Fruit fly (Drosophila melanogaster) whole organism, wandering third instar larva: ENCODE measurements around the gene Arts.
A peak's percentile ranks its signal among the peaks of the same experiment; 100 is the strongest.

Experiments
- Abd-B ChIP-seq: fragments of >200 bp; optimal IDR thresholded peaks from 2 replicates; lab custom pipeline; 2017; ENCODE audit warnings: missing biosample characterization, missing genetic modification characterization
- CrebA ChIP-seq: fragments of 200-800 bp; sonication (Bioruptor generic); optimal IDR thresholded peaks from 2 replicates; lab custom pipeline; 2016; ENCODE audit warnings: missing biosample characterization, mild to moderate bottlenecking, missing genetic modification characterization, borderline replicate concordance
- Dif ChIP-seq: fragments of 200-275, 200-300 bp; sonication (Bioruptor generic); optimal IDR thresholded peaks from 2 replicates; lab custom pipeline; 2018; ENCODE audit warnings: missing biosample characterization, missing genetic modification characterization; ENCODE audit not compliant: partially characterized antibody
- GATAd ChIP-seq: sonication (Bioruptor generic); optimal IDR thresholded peaks from 2 replicates; lab custom pipeline; 2016; ENCODE audit warnings: missing biosample characterization, missing genetic modification characterization
- HLH106 ChIP-seq: fragments of 200-800 bp; optimal IDR thresholded peaks from 3 replicates; lab custom pipeline; 2019; ENCODE audit warnings: missing biosample characterization, mild to moderate bottlenecking, missing genetic modification characterization, moderate library complexity
- Hnf4 ChIP-seq: fragments of 200-800 bp; sonication (Bioruptor generic); optimal IDR thresholded peaks from 2 replicates; lab custom pipeline; 2016; ENCODE audit warnings: missing biosample characterization, mild to moderate bottlenecking, missing genetic modification characterization
- Hr78 ChIP-seq: fragments of >200 bp; optimal IDR thresholded peaks from 2 replicates; lab custom pipeline; 2017; ENCODE audit warnings: missing biosample characterization, missing genetic modification characterization
- Hr83 ChIP-seq: fragments of 200-300 bp; sonication (Bioruptor generic); optimal IDR thresholded peaks from 2 replicates; lab custom pipeline; 2016; ENCODE audit warnings: missing biosample characterization, mild to moderate bottlenecking, missing genetic modification characterization, moderate library complexity; ENCODE audit not compliant: poor library complexity, severe bottlenecking
- Jra ChIP-seq: sonication (Bioruptor generic); optimal IDR thresholded peaks from 2 replicates; lab custom pipeline; 2016; ENCODE audit warnings: missing biosample characterization, missing genetic modification characterization
- Mio ChIP-seq: sonication (Bioruptor generic); optimal IDR thresholded peaks from 2 replicates; lab custom pipeline; 2016; ENCODE audit warnings: missing biosample characterization, missing genetic modification characterization
- N ChIP-seq: fragments of >200 bp; optimal IDR thresholded peaks from 2 replicates; lab custom pipeline; 2018; ENCODE audit warnings: missing biosample characterization, missing external identifiers, missing genetic modification characterization
- OdsH ChIP-seq: fragments of 200-800 bp; sonication (Bioruptor generic); optimal IDR thresholded peaks from 2 replicates; lab custom pipeline; 2016; ENCODE audit warnings: missing biosample characterization, mild to moderate bottlenecking, missing genetic modification characterization
- Rel ChIP-seq, 2 experiments: fragments of 200-800 bp; sonication (Bioruptor generic) in 1 of 2; optimal IDR thresholded peaks; 2 replicates in 1 of 2; 3 replicates in 1 of 2; lab custom pipeline; 2016 to 2019; ENCODE audit warnings: mild to moderate bottlenecking in 2 of 2, missing biosample characterization in 2 of 2, missing genetic modification characterization in 2 of 2, moderate library complexity in 1 of 2
- Sp1 ChIP-seq: fragments of 200-800 bp; sonication (Bioruptor generic); optimal IDR thresholded peaks from 3 replicates; lab custom pipeline; 2019; ENCODE audit warnings: missing biosample characterization, mild to moderate bottlenecking, missing genetic modification characterization, moderate library complexity
- br ChIP-seq: fragments of 200-800 bp; sonication (Bioruptor generic); optimal IDR thresholded peaks from 2 replicates; lab custom pipeline; 2016; ENCODE audit warnings: missing biosample characterization, missing genetic modification characterization
- brk ChIP-seq: fragments of 200-800 bp; sonication (Bioruptor generic); optimal IDR thresholded peaks from 2 replicates; lab custom pipeline; 2016; ENCODE audit warnings: missing biosample characterization, mild to moderate bottlenecking, missing genetic modification characterization
- dl ChIP-seq, 2 experiments: fragments of 175-275, 200-275 bp in 1 of 2; fragments of 200-275 bp in 1 of 2; sonication (Bioruptor generic); optimal IDR thresholded peaks; lab custom pipeline; 2018; ENCODE audit warnings: mild to moderate bottlenecking in 2 of 2, missing biosample characterization in 2 of 2, missing genetic modification characterization in 2 of 2, moderate library complexity in 2 of 2; ENCODE audit not compliant: partially characterized antibody in 2 of 2, insufficient read depth in 1 of 2
- dmrt93B ChIP-seq: fragments of 200-800 bp; sonication (Bioruptor generic); optimal IDR thresholded peaks from 2 replicates; lab custom pipeline; 2018; ENCODE audit warnings: missing biosample characterization, mild to moderate bottlenecking, missing genetic modification characterization
- ey ChIP-seq: fragments of 200-800 bp; sonication (Bioruptor generic); optimal IDR thresholded peaks from 2 replicates; lab custom pipeline; 2016; ENCODE audit warnings: missing biosample characterization, missing genetic modification characterization
- foxo ChIP-seq, 2 experiments: fragments of 200-800 bp; sonication (Bioruptor generic); optimal IDR thresholded peaks; 2 replicates in 1 of 2; 3 replicates in 1 of 2; lab custom pipeline; 2016 to 2017; ENCODE audit warnings: missing biosample characterization in 2 of 2, missing genetic modification characterization in 2 of 2
- fru ChIP-seq: fragments of 200-800 bp; sonication (Bioruptor generic); optimal IDR thresholded peaks from 3 replicates; lab custom pipeline; 2016; ENCODE audit warnings: missing biosample characterization, mild to moderate bottlenecking, missing genetic modification characterization
- h ChIP-seq: fragments of 200-800 bp; sonication (Bioruptor generic); optimal IDR thresholded peaks from 3 replicates; lab custom pipeline; 2016; ENCODE audit warnings: missing biosample characterization, mild to moderate bottlenecking, missing genetic modification characterization
- lola ChIP-seq: fragments of >200 bp; optimal IDR thresholded peaks from 2 replicates; lab custom pipeline; 2017; ENCODE audit warnings: missing biosample characterization, missing genetic modification characterization
- psq ChIP-seq: fragments of 200-800 bp; sonication (Bioruptor generic); optimal IDR thresholded peaks from 3 replicates; lab custom pipeline; 2017; ENCODE audit warnings: missing biosample characterization, mild to moderate bottlenecking, missing genetic modification characterization, moderate library complexity
- rgr ChIP-seq: fragments of 200-800 bp; sonication (Bioruptor generic); optimal IDR thresholded peaks from 3 replicates; lab custom pipeline; 2016; ENCODE audit warnings: missing biosample characterization, mild to moderate bottlenecking, missing genetic modification characterization
- sv ChIP-seq: fragments of 200-800 bp; sonication (Bioruptor generic); optimal IDR thresholded peaks from 3 replicates; lab custom pipeline; 2016; ENCODE audit warnings: missing biosample characterization, missing genetic modification characterization
- tai ChIP-seq: sonication (Bioruptor generic); optimal IDR thresholded peaks from 2 replicates; lab custom pipeline; 2016; ENCODE audit warnings: missing biosample characterization, missing genetic modification characterization
- usp ChIP-seq: fragments of >200 bp; optimal IDR thresholded peaks from 2 replicates; lab custom pipeline; 2017; ENCODE audit warnings: missing biosample characterization, missing genetic modification characterization

Arts gene

dm6 chr3L:16635566-16636210 lies 33.0 kb downstream of the Arts start:
- TF ChIP-seq Jra (GFP tag; lab: Kevin White, UChicago) = peak; percentile 20
- TF ChIP-seq usp (GFP tag; lab: Kevin White, UChicago) = no peak
- no peak for TF ChIP-seq Mio (GFP tag; lab: Kevin White, UChicago)
- no peak for TF ChIP-seq Hr78 (GFP tag; lab: Kevin White, UChicago)
- TF ChIP-seq h (GFP tag; lab: Kevin White, UChicago) = peak; percentile 33
- TF ChIP-seq psq = peak; percentile 14
- peak in 1 of 2 experiments; percentile 21 for TF ChIP-seq foxo (GFP tag; optimal IDR thresholded peaks at IDR 0.05; lab: Kevin White, UChicago)
- no peak for TF ChIP-seq CrebA (GFP tag; lab: Kevin White, UChicago)
- peak; percentile 14 for TF ChIP-seq ey (GFP tag; lab: Kevin White, UChicago)
- TF ChIP-seq fru (GFP tag; lab: Kevin White, UChicago) = no peak
- peak; percentile 13 for TF ChIP-seq rgr (GFP tag; lab: Kevin White, UChicago)
- TF ChIP-seq, all 38 proteins: peak for 6

dm6 chr3L:16638639-16639388 lies 36.2 kb downstream of the Arts start:
- TF ChIP-seq Hnf4 (GFP tag; lab: Kevin White, UChicago) = no peak
- peak; percentile 14 for TF ChIP-seq h (GFP tag; lab: Kevin White, UChicago)
- TF ChIP-seq usp (GFP tag; lab: Kevin White, UChicago) = no peak
- TF ChIP-seq psq = peak; percentile 78
- TF ChIP-seq HLH106 (tag; lab: Kevin White, UChicago) = peak; percentile 14
- no peak for TF ChIP-seq dl (GFP tag; optimal IDR thresholded peaks at IDR 0.05; lab: Kevin White, UChicago; ENCODE audit: insufficient read depth in 1 of 2, partially characterized antibody in 2 of 2)
- peak; percentile 29 for TF ChIP-seq fru (GFP tag; lab: Kevin White, UChicago)
- peak; percentile 2 for TF ChIP-seq Sp1 (GFP tag; lab: Kevin White, UChicago)
- no peak for TF ChIP-seq sv
- TF ChIP-seq foxo (GFP tag; optimal IDR thresholded peaks at IDR 0.05; lab: Kevin White, UChicago) = peak in 1 of 2 experiments; percentile 31
- no peak for TF ChIP-seq Hr83 (GFP tag; lab: Kevin White, UChicago)
- TF ChIP-seq Abd-B = no peak
- TF ChIP-seq GATAd = no peak
- TF ChIP-seq Dif = peak; percentile 11
- no peak for TF ChIP-seq tai

dm6 chr3L:16640509-16641068 lies 37.9 kb downstream of the Arts start:
- TF ChIP-seq rgr (GFP tag; lab: Kevin White, UChicago) = peak; percentile 38
- TF ChIP-seq usp (GFP tag; lab: Kevin White, UChicago) = no peak
- no peak for TF ChIP-seq Rel (GFP tag; optimal IDR thresholded peaks at IDR 0.05; lab: Kevin White, UChicago)
- no peak for TF ChIP-seq Rel (tag; optimal IDR thresholded peaks at IDR 0.05; lab: Kevin White, UChicago)
- TF ChIP-seq foxo (GFP tag; optimal IDR thresholded peaks at IDR 0.05; lab: Kevin White, UChicago) = peak in 1 of 2 experiments; percentile 11
- peak; percentile 0 for TF ChIP-seq HLH106 (tag; lab: Kevin White, UChicago)
- TF ChIP-seq h (GFP tag; lab: Kevin White, UChicago) = peak; percentile 4
- TF ChIP-seq, all 38 proteins: peak for 4

- no peak for TF ChIP-seq CrebA (GFP tag; lab: Kevin White, UChicago)
- TF ChIP-seq foxo (GFP tag; optimal IDR thresholded peaks at IDR 0.05; lab: Kevin White, UChicago) = no peak
- TF ChIP-seq N (GFP tag; lab: Kevin White, UChicago) = no peak
- no peak for TF ChIP-seq h (GFP tag; lab: Kevin White, UChicago)
Measured at dm6 chr3L:16641094-16641493, 38.4 kb downstream of the Arts start.

dm6 chr3L:16642088-16642507 lies 39.4 kb downstream of the Arts start:
- TF ChIP-seq Dif (no peak), br (peak; percentile 8), h (GFP tag; lab: Kevin White, UChicago) (peak; percentile 27), dmrt93B (GFP tag; lab: Kevin White, UChicago) (peak; percentile 14), Hr78 (GFP tag; lab: Kevin White, UChicago) (no peak), foxo (GFP tag; optimal IDR thresholded peaks at IDR 0.05; lab: Kevin White, UChicago) (peak in 1 of 2 experiments; percentile 68), lola (GFP tag; lab: Kevin White, UChicago) (no peak), fru (GFP tag; lab: Kevin White, UChicago) (peak; percentile 45), brk (GFP tag; lab: Kevin White, UChicago) (no peak), rgr (GFP tag; lab: Kevin White, UChicago) (peak; percentile 20), HLH106 (tag; lab: Kevin White, UChicago) (peak; percentile 28), OdsH (peak; percentile 49), Sp1 (GFP tag; lab: Kevin White, UChicago) (peak; percentile 41), ey (GFP tag; lab: Kevin White, UChicago) (peak; percentile 20), sv (peak; percentile 10), tai (no peak), psq (peak; percentile 36)
